Worm (Caenorhabditis elegans): ENCODE results near the gene nspg-1.

nspg-1 gene

DNA sequence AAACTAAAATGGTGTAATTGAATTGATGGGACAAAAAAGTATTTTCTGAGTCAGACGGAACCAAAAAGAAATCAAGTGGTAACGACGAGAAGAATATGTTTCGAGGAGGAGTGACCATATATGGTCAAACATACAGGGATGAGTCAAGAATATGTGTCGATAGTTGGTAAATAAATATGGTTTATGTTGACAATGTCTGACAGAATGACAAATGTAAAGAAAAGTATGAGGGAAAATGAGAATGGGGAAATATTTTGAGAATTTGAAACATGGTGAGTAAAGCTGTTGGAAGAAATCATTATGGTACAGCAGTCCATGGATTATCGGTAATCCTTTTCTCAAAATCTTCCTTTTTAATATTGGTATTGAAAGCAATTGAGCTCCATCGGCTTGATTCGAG, at the start of gene nspg-1:
Gene nspg-1, minus strand, starts transcription at position 101 of the 400 bp plus-strand sequence.
- no peak for TF ChIP-seq skn-1 (tag; optimal IDR thresholded peaks at IDR 0.05)
- TF ChIP-seq nhr-6 (tag; optimal IDR thresholded peaks at IDR 0.05), result peak; percentile 27

- TF ChIP-seq nhr-28 (tag; optimal IDR thresholded peaks at IDR 0.05) (peak; percentile 51), pha-4 (GFP tag; IDR thresholded peaks at IDR 0.05) (no peak), pha-4 (tag; optimal IDR thresholded peaks at IDR 0.05) (no peak), lin-29 (GFP tag; IDR thresholded peaks at IDR 0.05) (no peak), ceh-28 (tag; optimal IDR thresholded peaks at IDR 0.05) (no peak), aly-2 (tag; optimal IDR thresholded peaks at IDR 0.05) (no peak), hlh-11 (tag; optimal IDR thresholded peaks at IDR 0.05) (peak; percentile 64), fkh-10 (GFP tag; optimal IDR thresholded peaks at IDR 0.05) (no peak), F26F4.8 (GFP tag; conservative IDR thresholded peaks at IDR 0.05) (no peak), mxl-3 (GFP tag; optimal IDR thresholded peaks at IDR 0.05) (no peak), ceh-20 (GFP tag; IDR thresholded peaks at IDR 0.05) (0 out of 2 replicates have a peak, but pooled peaks have one; percentile 41), lin-1 (GFP tag; IDR thresholded peaks at IDR 0.05) (no peak), nhr-10 (tag; optimal IDR thresholded peaks at IDR 0.05) (no peak), Y48G9A.11 (GFP tag; IDR thresholded peaks at IDR 0.05) (no peak), nhr-77 (tag; optimal IDR thresholded peaks at IDR 0.05) (peak; percentile 16), attf-4 (tag; optimal IDR thresholded peaks at IDR 0.05) (no peak), pqm-1 (tag; optimal IDR thresholded peaks at IDR 0.05) (peak; percentile 51), hlh-30 (tag; optimal IDR thresholded peaks at IDR 0.05; ENCODE audit: insufficient read depth) (no peak), dve-1 (tag; optimal IDR thresholded peaks at IDR 0.05; ENCODE audit: insufficient read depth) (peak; percentile 67), T26A8.4 (GFP tag; IDR thresholded peaks at IDR 0.05) (no peak), daf-16 (GFP tag; optimal IDR thresholded peaks at IDR 0.05) (no peak), daf-16 (tag; optimal IDR thresholded peaks at IDR 0.05) (peak; percentile 96), ctbp-1 (GFP tag; IDR thresholded peaks at IDR 0.05) (no peak), R02D3.7 (tag; optimal IDR thresholded peaks at IDR 0.05) (no peak), php-3 (GFP tag; IDR thresholded peaks at IDR 0.05) (peak; percentile 93), daf-8 (GFP tag; IDR thresholded peaks at IDR 0.05) (no peak), zag-1 (tag; optimal IDR thresholded peaks at IDR 0.05) (no peak), dmd-8 (GFP tag; IDR thresholded peaks at IDR 0.05) (no peak), unc-62 (GFP tag; optimal IDR thresholded peaks at IDR 0.05 in 1 of 2) (peak in 1 of 2 experiments; percentile 29), unc-62 (tag; optimal IDR thresholded peaks at IDR 0.05) (no peak), ceh-32 (tag; optimal IDR thresholded peaks at IDR 0.05; ENCODE audit: poor library complexity) (no peak), dmd-6 (GFP tag; IDR thresholded peaks at IDR 0.05) (peak; percentile 76), lir-3 (tag; optimal IDR thresholded peaks at IDR 0.05) (no peak), nhr-48 (tag; optimal IDR thresholded peaks at IDR 0.05) (no peak), arid-1 (GFP tag; conservative IDR thresholded peaks at IDR 0.05) (no peak), nhr-42 (GFP tag; IDR thresholded peaks at IDR 0.05) (no peak), zfp-3 (GFP tag; conservative IDR thresholded peaks at IDR 0.05) (no peak), mdl-1 (tag; optimal IDR thresholded peaks at IDR 0.05) (no peak), daf-12 (tag; optimal IDR thresholded peaks at IDR 0.05) (no peak), F37D6.2 (tag; optimal IDR thresholded peaks at IDR 0.05) (no peak), nhr-25 (tag; optimal IDR thresholded peaks at IDR 0.05; ENCODE audit: borderline replicate concordance, insufficient read depth) (no peak)
These were observed 41.8 kb upstream of the nspg-1 start, which contains the start of gene nid-1 for ce11 chrV:12909544-12910157. TSS of gene nid-1 (plus strand) at chrV:12910107.
